Worm (Caenorhabditis elegans) whole organism, L4 larva: ENCODE results near the gene C05B5.17.

Experiments
- Y105C5A.15 ChIP-seq: fragments of 200-800 bp; sonication (Bioruptor generic); IDR thresholded peaks from 2 replicates; pipeline ENCODE4 v1.3.6; 2022; ENCODE audit warnings: missing genetic modification characterization, missing compliant biosample characterization
- ceh-82 ChIP-seq: sonication (generic microtip); optimal IDR thresholded peaks from 2 replicates; lab custom pipeline; 2017; ENCODE audit warnings: missing biosample characterization, missing genetic modification characterization
- ces-1 ChIP-seq: fragments of 150-350 bp; sonication (generic microtip); optimal IDR thresholded peaks from 4 replicates; lab custom pipeline; 2014; ENCODE audit warnings: missing biosample characterization, missing genetic modification reagents, missing genetic modification characterization
- daf-8 ChIP-seq: fragments of 200-800 bp; sonication (Bioruptor generic); IDR thresholded peaks from 2 replicates; pipeline ENCODE4 v1.3.6; 2022; ENCODE audit warnings: missing genetic modification characterization, missing compliant biosample characterization
- jun-1 ChIP-seq: fragments of 150-350 bp; optimal IDR thresholded peaks from 2 replicates; lab custom pipeline; 2014; ENCODE audit warnings: missing biosample characterization, missing genetic modification reagents, missing genetic modification characterization
- lin-39 ChIP-seq: fragments of 150-350 bp; optimal IDR thresholded peaks from 2 replicates; lab custom pipeline; 2014; ENCODE audit warnings: missing biosample characterization, missing genetic modification reagents, missing genetic modification characterization
- mdl-1 ChIP-seq, 2 experiments: fragments of 150-350 bp in 1 of 2; sonication (generic microtip) in 1 of 2; optimal IDR thresholded peaks; 2 replicates each; lab custom pipeline; 2014 to 2017; ENCODE audit warnings: missing biosample characterization in 2 of 2, missing genetic modification characterization in 2 of 2
- mes-2 ChIP-seq: sonication (generic microtip); optimal IDR thresholded peaks from 2 replicates; lab custom pipeline; 2016; ENCODE audit warnings: missing genotype, mild to moderate bottlenecking, missing genetic modification characterization, missing compliant biosample characterization; ENCODE audit not compliant: poor library complexity, severe bottlenecking
- nhr-10 ChIP-seq: fragments of 150-350 bp; optimal IDR thresholded peaks from 2 replicates; lab custom pipeline; 2014; ENCODE audit warnings: missing biosample characterization, missing genetic modification characterization
- nhr-76 ChIP-seq: fragments of 150-350 bp; optimal IDR thresholded peaks from 2 replicates; lab custom pipeline; 2014; ENCODE audit warnings: missing biosample characterization, missing genetic modification characterization
- pha-4 ChIP-seq, 2 experiments: fragments of 150-350 bp in 1 of 2; fragments of 200-800 bp in 1 of 2; sonication (Bioruptor generic) in 1 of 2; IDR thresholded peaks in 1 of 2; optimal IDR thresholded peaks in 1 of 2; 2 replicates each; pipeline versions ENCODE4 v1.3.6 to Lab custom; 2014 to 2022; ENCODE audit warnings: missing genetic modification characterization in 2 of 2, missing genetic modification reagents in 2 of 2, missing biosample characterization in 1 of 2, missing compliant biosample characterization in 1 of 2
- unc-62 ChIP-seq, 3 experiments: fragments of 150-350 bp in 1 of 3; sonication (generic microtip); optimal IDR thresholded peaks in 2 of 3; peaks in 1 of 3; 1 replicate in 1 of 3; 2 replicates in 2 of 3; lab custom pipeline; 2014 to 2017; ENCODE audit warnings: missing biosample characterization in 3 of 3, missing genetic modification characterization in 3 of 3, missing genetic modification reagents in 3 of 3, missing genotype in 1 of 3
- zfp-2 ChIP-seq: sonication (generic microtip); optimal IDR thresholded peaks from 2 replicates; lab custom pipeline; 2016; ENCODE audit warnings: mild to moderate bottlenecking, missing genetic modification characterization, missing compliant biosample characterization
- zfp-3 ChIP-seq: fragments of 200-800 bp; sonication (Bioruptor generic); conservative IDR thresholded peaks from 2 replicates; pipeline ENCODE4 v1.3.6; 2022; ENCODE audit warnings: missing genetic modification reagents, missing genetic modification characterization, missing compliant biosample characterization

- no peak for TF ChIP-seq nhr-10
- no peak for TF ChIP-seq ceh-82
- TF ChIP-seq jun-1 (tag; lab: Kevin White, UChicago), result no peak
- TF ChIP-seq mdl-1 (tag; optimal IDR thresholded peaks at IDR 0.05; lab: Kevin White, UChicago), result no peak
- no peak for TF ChIP-seq zfp-3 (GFP tag; lab: Robert Waterston, UW)
- TF ChIP-seq lin-39 (tag; lab: Kevin White, UChicago), result no peak
- TF ChIP-seq mes-2 (tag; lab: Kevin White, UChicago), result no peak
- TF ChIP-seq ces-1 (GFP tag; lab: Kevin White, UChicago), result no peak
- TF ChIP-seq Y105C5A.15 (GFP tag; lab: Robert Waterston, UW), result no peak
- TF ChIP-seq unc-62 (GFP tag; optimal IDR thresholded peaks at IDR 0.05 in 1 of 2; lab: Kevin White, UChicago), result no peak
- no peak for TF ChIP-seq unc-62 (tag; optimal IDR thresholded peaks at IDR 0.05; lab: Kevin White, UChicago)
- TF ChIP-seq daf-8 (GFP tag; lab: Robert Waterston, UW), result no peak
- TF ChIP-seq pha-4 (GFP tag; IDR thresholded peaks at IDR 0.05; lab: Robert Waterston, UW), result no peak
- no peak for TF ChIP-seq pha-4 (tag; optimal IDR thresholded peaks at IDR 0.05; lab: Kevin White, UChicago)
- TF ChIP-seq zfp-2, result no peak
- no peak for TF ChIP-seq nhr-76 (tag; lab: Kevin White, UChicago)
Observed at ce11 chrIII:10027947-10028346, 28.8 kb upstream of the C05B5.17 start, which contains the start of gene ins-23.
